Worm (Caenorhabditis elegans) whole organism, L2 larva: ENCODE data around the gene Y69A2AR.47.

Experiments used
- C34F6.9 ChIP-seq: fragments of 150-350 bp; optimal IDR thresholded peaks from 2 replicates; lab custom pipeline; 2014; ENCODE audit warnings: missing biosample characterization, missing genetic modification characterization
- F13H6.1 ChIP-seq: sonication (generic microtip); optimal IDR thresholded peaks from 2 replicates; lab custom pipeline; 2016; ENCODE audit warnings: missing genetic modification characterization, missing compliant biosample characterization
- R02D3.7 ChIP-seq: fragments of 150-350 bp; optimal IDR thresholded peaks from 2 replicates; lab custom pipeline; 2014; ENCODE audit warnings: missing biosample characterization, missing genetic modification characterization
- Y55F3AM.14 ChIP-seq: fragments of 200-800 bp; sonication (Bioruptor generic); optimal IDR thresholded peaks from 2 replicates; lab custom pipeline; 2018; ENCODE audit warnings: mild to moderate bottlenecking, missing genetic modification characterization, missing compliant biosample characterization
- alr-1 ChIP-seq: fragments of 150-350 bp; optimal IDR thresholded peaks from 2 replicates; lab custom pipeline; 2014; ENCODE audit warnings: missing biosample characterization, missing genetic modification characterization
- aly-2 ChIP-seq: fragments of 150-350 bp; optimal IDR thresholded peaks from 2 replicates; lab custom pipeline; 2014; ENCODE audit warnings: missing biosample characterization, missing genetic modification characterization
- ama-1 ChIP-seq: fragments of 150-350 bp; optimal IDR thresholded peaks from 2 replicates; lab custom pipeline; 2018; ENCODE audit warnings: inconsistent platforms
- blmp-1 ChIP-seq: sonication (generic microtip); optimal IDR thresholded peaks from 2 replicates; lab custom pipeline; 2017; ENCODE audit warnings: missing genetic modification characterization, mild to moderate bottlenecking, missing compliant biosample characterization, antibody characterized with exemption, moderate library complexity; ENCODE audit not compliant: insufficient read depth
- ceh-16 ChIP-seq: fragments of 150-350 bp; optimal IDR thresholded peaks from 2 replicates; lab custom pipeline; 2014; ENCODE audit warnings: missing biosample characterization, missing genetic modification characterization
- ceh-82 ChIP-seq: fragments of 150-350 bp; optimal IDR thresholded peaks from 2 replicates; lab custom pipeline; 2014; ENCODE audit warnings: missing biosample characterization, missing genetic modification characterization
- crh-2 ChIP-seq: sonication (generic microtip); optimal IDR thresholded peaks from 2 replicates; lab custom pipeline; 2017; ENCODE audit warnings: missing biosample characterization, missing genetic modification characterization
- egl-27 ChIP-seq: sonication (generic microtip); optimal IDR thresholded peaks from 3 replicates; lab custom pipeline; 2017; ENCODE audit warnings: missing biosample characterization, missing genetic modification reagents, missing genetic modification characterization
- elt-1 ChIP-seq: fragments of 150-350 bp; optimal IDR thresholded peaks from 2 replicates; lab custom pipeline; 2014; ENCODE audit warnings: missing biosample characterization, missing genetic modification characterization
- elt-3 ChIP-seq: sonication (generic microtip); optimal IDR thresholded peaks from 2 replicates; lab custom pipeline; 2017; ENCODE audit warnings: missing biosample characterization, missing genetic modification characterization
- fos-1 ChIP-seq: fragments of 150-350 bp; optimal IDR thresholded peaks from 2 replicates; lab custom pipeline; 2014; ENCODE audit warnings: missing biosample characterization, missing genetic modification characterization
- lin-11 ChIP-seq: fragments of 150-350 bp; sonication (generic microtip); optimal IDR thresholded peaks from 2 replicates; lab custom pipeline; 2014; ENCODE audit warnings: missing biosample characterization, missing genetic modification characterization, inconsistent platforms, mixed read lengths
- lin-39 ChIP-seq: fragments of 150-350 bp; optimal IDR thresholded peaks from 2 replicates; lab custom pipeline; 2014; ENCODE audit warnings: missing biosample characterization, missing genetic modification reagents, missing genetic modification characterization
- lsy-2 ChIP-seq, 2 experiments: fragments of 150-350 bp in 1 of 2; sonication (generic microtip) in 1 of 2; optimal IDR thresholded peaks; 2 replicates each; lab custom pipeline; 2014 to 2017; ENCODE audit warnings: missing biosample characterization in 2 of 2, missing genetic modification characterization in 2 of 2
- mab-5 ChIP-seq: fragments of 150-350 bp; optimal IDR thresholded peaks from 2 replicates; lab custom pipeline; 2014; ENCODE audit warnings: missing biosample characterization, missing genetic modification characterization
- mbf-1 ChIP-seq: sonication (generic microtip); optimal IDR thresholded peaks from 2 replicates; lab custom pipeline; 2017; ENCODE audit warnings: missing biosample characterization, missing genetic modification characterization
- nhr-10 ChIP-seq: sonication (generic microtip); optimal IDR thresholded peaks from 2 replicates; lab custom pipeline; 2017; ENCODE audit warnings: missing biosample characterization, missing genetic modification characterization
- nhr-11 ChIP-seq: fragments of 150-350 bp; optimal IDR thresholded peaks from 2 replicates; lab custom pipeline; 2014; ENCODE audit warnings: missing biosample characterization, missing genetic modification characterization
- nhr-21 ChIP-seq: fragments of 150-350 bp; optimal IDR thresholded peaks from 2 replicates; lab custom pipeline; 2014; ENCODE audit warnings: missing biosample characterization, missing genetic modification characterization
- nhr-23 ChIP-seq: fragments of 150-350 bp; optimal IDR thresholded peaks from 2 replicates; lab custom pipeline; 2014; ENCODE audit warnings: missing biosample characterization, missing genetic modification reagents, missing genetic modification characterization
- nhr-237 ChIP-seq: fragments of 150-350 bp; optimal IDR thresholded peaks from 2 replicates; lab custom pipeline; 2014; ENCODE audit warnings: missing biosample characterization, missing genetic modification characterization
- nhr-25 ChIP-seq: fragments of 150-350 bp; sonication (generic microtip); optimal IDR thresholded peaks from 3 replicates; lab custom pipeline; 2014; ENCODE audit warnings: missing biosample characterization, missing genetic modification characterization
- nhr-77 ChIP-seq: fragments of 150-350 bp; optimal IDR thresholded peaks from 2 replicates; lab custom pipeline; 2014; ENCODE audit warnings: missing biosample characterization, missing genetic modification characterization
- peb-1 ChIP-seq: fragments of 150-350 bp; optimal IDR thresholded peaks from 2 replicates; lab custom pipeline; 2014; ENCODE audit warnings: missing biosample characterization, missing genetic modification characterization
- sem-4 ChIP-seq: fragments of 150-350 bp; optimal IDR thresholded peaks from 2 replicates; lab custom pipeline; 2014; ENCODE audit warnings: missing biosample characterization, missing genetic modification reagents, missing genetic modification characterization
- skn-1 ChIP-seq: sonication (generic microtip); optimal IDR thresholded peaks from 2 replicates; lab custom pipeline; 2017; ENCODE audit warnings: missing biosample characterization, missing genetic modification characterization
- sma-9 ChIP-seq, 2 experiments: fragments of 150-350 bp in 1 of 2; sonication (generic microtip) in 1 of 2; optimal IDR thresholded peaks; 2 replicates each; lab custom pipeline; 2014 to 2016; ENCODE audit warnings: missing genetic modification characterization in 2 of 2, mild to moderate bottlenecking in 1 of 2, missing biosample characterization in 1 of 2, missing compliant biosample characterization in 1 of 2, missing genetic modification reagents in 1 of 2, moderate library complexity in 1 of 2
- snpc-4 ChIP-seq: fragments of 150-350 bp; optimal IDR thresholded peaks from 2 replicates; lab custom pipeline; 2014; ENCODE audit warnings: missing biosample characterization, missing genetic modification characterization
- unc-55 ChIP-seq: fragments of 150-350 bp; sonication (generic microtip); optimal IDR thresholded peaks from 3 replicates; lab custom pipeline; 2014; ENCODE audit warnings: missing biosample characterization, missing genetic modification reagents, missing genetic modification characterization
- unc-62 ChIP-seq: fragments of 150-350 bp; optimal IDR thresholded peaks from 2 replicates; lab custom pipeline; 2014; ENCODE audit warnings: missing biosample characterization, missing genetic modification reagents, missing genetic modification characterization
- ztf-1 ChIP-seq: fragments of 200-800 bp; sonication (Bioruptor generic); conservative IDR thresholded peaks from 2 replicates; pipeline ENCODE4 v1.3.6; 2022; ENCODE audit warnings: missing genetic modification characterization, missing compliant biosample characterization
- ztf-11 ChIP-seq: sonication (generic microtip); optimal IDR thresholded peaks from 2 replicates; lab custom pipeline; 2017; ENCODE audit warnings: missing biosample characterization, missing genetic modification characterization
- ztf-4 ChIP-seq: fragments of 150-350 bp; optimal IDR thresholded peaks from 2 replicates; lab custom pipeline; 2014; ENCODE audit warnings: missing biosample characterization, missing genetic modification characterization

Y69A2AR.47 gene

ce11 chrIV:2552276-2552675 lies 45.2 kb upstream of the Y69A2AR.47 start:
- TF ChIP-seq blmp-1 (tag; lab: Kevin White, UChicago) (no peak), fos-1 (tag; lab: Kevin White, UChicago) (no peak), nhr-25 (tag; lab: Kevin White, UChicago) (no peak), aly-2 (tag; lab: Kevin White, UChicago) (no peak), lin-11 (tag; lab: Kevin White, UChicago) (no peak), ztf-1 (no peak), crh-2 (tag; lab: Kevin White, UChicago) (no peak), alr-1 (tag; lab: Kevin White, UChicago) (no peak), ztf-4 (tag; lab: Kevin White, UChicago) (no peak), elt-1 (tag; lab: Kevin White, UChicago) (no peak), ama-1 (lab: Kevin White, UChicago) (no peak), peb-1 (tag; lab: Kevin White, UChicago) (no peak), mbf-1 (tag; lab: Kevin White, UChicago) (no peak), unc-55 (GFP tag; lab: Kevin White, UChicago) (no peak), C34F6.9 (no peak), elt-3 (tag; lab: Kevin White, UChicago) (no peak), ztf-11 (tag; lab: Kevin White, UChicago) (no peak)

- TF ChIP-seq Y55F3AM.14 (GFP tag; lab: Kevin White, UChicago) = peak; percentile 14
- no peak for TF ChIP-seq mbf-1 (tag; lab: Kevin White, UChicago)
Observed at ce11 chrIV:2552855-2553254, 44.7 kb upstream of the Y69A2AR.47 start.

ce11 chrIV:2556211-2556610 lies 41.3 kb upstream of the Y69A2AR.47 start:
- TF ChIP-seq egl-27 (tag; lab: Kevin White, UChicago) (no peak), unc-62 (GFP tag; lab: Kevin White, UChicago) (no peak), nhr-237 (tag; lab: Kevin White, UChicago) (no peak)

ce11 chrIV:2561358-2561757 lies 36.2 kb upstream of the Y69A2AR.47 start, which contains the start of gene Y69A2AR.46:
Gene Y69A2AR.46, plus strand, starts transcription at chrIV:2561658.
- TF ChIP-seq mbf-1 (tag; lab: Kevin White, UChicago) (no peak), sem-4 (tag; lab: Kevin White, UChicago) (no peak), ztf-1 (no peak), F13H6.1 (tag; lab: Kevin White, UChicago) (no peak), mab-5 (tag; lab: Kevin White, UChicago) (no peak), sma-9 (GFP tag; optimal IDR thresholded peaks at IDR 0.05; lab: Kevin White, UChicago) (no peak), sma-9 (tag; optimal IDR thresholded peaks at IDR 0.05; lab: Kevin White, UChicago) (no peak), egl-27 (tag; lab: Kevin White, UChicago) (no peak), nhr-25 (tag; lab: Kevin White, UChicago) (no peak), Y55F3AM.14 (GFP tag; lab: Kevin White, UChicago) (no peak), nhr-77 (tag; lab: Kevin White, UChicago) (no peak), lsy-2 (tag; optimal IDR thresholded peaks at IDR 0.05; lab: Kevin White, UChicago) (no peak), nhr-23 (tag; lab: Kevin White, UChicago) (no peak), peb-1 (tag; lab: Kevin White, UChicago) (no peak), lin-11 (tag; lab: Kevin White, UChicago) (no peak)

ce11 chrIV:2562071-2562470 lies 35.4 kb upstream of the Y69A2AR.47 start, which contains the start of gene Y69A2AR.50:
Gene Y69A2AR.50, plus strand, starts transcription at chrIV:2562371.
- TF ChIP-seq nhr-10 = no peak
- no peak for TF ChIP-seq nhr-25 (tag; lab: Kevin White, UChicago)
- no peak for TF ChIP-seq nhr-21
- no peak for TF ChIP-seq skn-1 (tag; lab: Kevin White, UChicago)
- TF ChIP-seq ceh-82 (tag; lab: Kevin White, UChicago) = no peak
- TF ChIP-seq lin-39 (tag; lab: Kevin White, UChicago) = no peak
- TF ChIP-seq lin-11 (tag; lab: Kevin White, UChicago) = no peak
- TF ChIP-seq nhr-23 (tag; lab: Kevin White, UChicago) = no peak
- no peak for TF ChIP-seq sem-4 (tag; lab: Kevin White, UChicago)
- no peak for TF ChIP-seq F13H6.1 (tag; lab: Kevin White, UChicago)
- TF ChIP-seq R02D3.7 = no peak
- no peak for TF ChIP-seq C34F6.9
- no peak for TF ChIP-seq unc-62 (GFP tag; lab: Kevin White, UChicago)
- TF ChIP-seq nhr-11 (tag; lab: Kevin White, UChicago) = no peak
- no peak for TF ChIP-seq snpc-4 (tag; lab: Kevin White, UChicago)
- no peak for TF ChIP-seq elt-3 (tag; lab: Kevin White, UChicago)
- no peak for TF ChIP-seq ceh-16
- TF ChIP-seq, all 48 proteins: peak for 0
